Worm (Caenorhabditis elegans): ENCODE measurements around the gene clk-1.

clk-1 gene

ce11 chrIII:5236104-5236503, 41.6 kb upstream of the clk-1 start, which contains the start of gene prx-10 (continued):
- no peak for TF ChIP-seq F55B11.4 (tag; optimal IDR thresholded peaks at IDR 0.05; ENCODE audit: borderline replicate concordance, insufficient read depth)

ce11 chrIII:5241854-5242253, 35.8 kb upstream of the clk-1 start:
- no peak for TF ChIP-seq fkh-3 (tag; optimal IDR thresholded peaks at IDR 0.05)
- 0 out of 2 replicates have a peak, but pooled peaks have one; percentile 53 for TF ChIP-seq F37B4.10 (GFP tag; IDR thresholded peaks at IDR 0.05)
- TF ChIP-seq lin-35 (GFP tag; optimal IDR thresholded peaks at IDR 0.05) = no peak

- no peak for TF ChIP-seq hlh-12 (tag; optimal IDR thresholded peaks at IDR 0.05)
- TF ChIP-seq hlh-26 (GFP tag; conservative IDR thresholded peaks at IDR 0.05) = no peak
- no peak for TF ChIP-seq egl-44 (GFP tag; IDR thresholded peaks at IDR 0.05)
- TF ChIP-seq madf-6 (GFP tag; IDR thresholded peaks at IDR 0.05) = no peak
- no peak for TF ChIP-seq ztf-6 (GFP tag; IDR thresholded peaks at IDR 0.05)
- TF ChIP-seq cebp-2 (GFP tag; IDR thresholded peaks at IDR 0.05) = no peak
- TF ChIP-seq B0261.1 (tag; optimal IDR thresholded peaks at IDR 0.05) = no peak
- TF ChIP-seq T07F8.4 (tag; optimal IDR thresholded peaks at IDR 0.05) = no peak
- no peak for TF ChIP-seq ztf-25 (GFP tag; IDR thresholded peaks at IDR 0.05)
- TF ChIP-seq nhr-80 (tag; optimal IDR thresholded peaks at IDR 0.05) = no peak
- no peak for TF ChIP-seq lin-26 (GFP tag; IDR thresholded peaks at IDR 0.05)
- no peak for TF ChIP-seq D2030.7 (GFP tag; IDR thresholded peaks at IDR 0.05)
- no peak for TF ChIP-seq pha-4 (tag; optimal IDR thresholded peaks at IDR 0.05)
- no peak for TF ChIP-seq nhr-179 (tag; optimal IDR thresholded peaks at IDR 0.05)
These were observed 33.2 kb upstream of the clk-1 start, which contains the start of gene cnd-1 for ce11 chrIII:5244539-5244938. TSS of gene cnd-1 (minus strand) at chrIII:5244639.

ce11 chrIII:5245067-5245466, 32.6 kb upstream of the clk-1 start:
- no peak for TF ChIP-seq T26A5.8 (tag; optimal IDR thresholded peaks at IDR 0.05)
- no peak for TF ChIP-seq F57A8.1 (GFP tag; optimal IDR thresholded peaks at IDR 0.05)
- TF ChIP-seq unc-62 (GFP tag; optimal IDR thresholded peaks at IDR 0.05) = no peak
- no peak for TF ChIP-seq nhr-179 (tag; optimal IDR thresholded peaks at IDR 0.05)

ce11 chrIII:5248706-5249105, 29.0 kb upstream of the clk-1 start:
- TF ChIP-seq zim-3 (tag; optimal IDR thresholded peaks at IDR 0.05) (no peak), hlh-26 (GFP tag; conservative IDR thresholded peaks at IDR 0.05) (no peak), xnd-1 (tag; optimal IDR thresholded peaks at IDR 0.05) (no peak), ama-1 (optimal IDR thresholded peaks at IDR 0.05) (no peak), ama-1 (GFP tag; optimal IDR thresholded peaks at IDR 0.05) (no peak), ZK185.1 (tag; optimal IDR thresholded peaks at IDR 0.05; ENCODE audit: poor library complexity, severe bottlenecking) (no peak), egl-18 (GFP tag; IDR thresholded peaks at IDR 0.05) (no peak), attf-3 (GFP tag; conservative IDR thresholded peaks at IDR 0.05) (no peak), ztf-25 (GFP tag; IDR thresholded peaks at IDR 0.05) (no peak)

- no peak for TF ChIP-seq mxl-1 (tag; optimal IDR thresholded peaks at IDR 0.05)
- TF ChIP-seq attf-3 (GFP tag; conservative IDR thresholded peaks at IDR 0.05) = peak; percentile 83
These were observed 23.6 kb upstream of the clk-1 start, which contains the start of the genes sumv-1 and gop-1 for ce11 chrIII:5254108-5254507. TSS of gene sumv-1 (minus strand) at chrIII:5254187. TSS of gene gop-1 (plus strand) at chrIII:5254438.

ce11 chrIII:5258918-5259317, 18.8 kb upstream of the clk-1 start, which contains the start of gene gop-2:
TSS of gene gop-2 (plus strand) at chrIII:5259023.
- TF ChIP-seq madf-10 (tag; optimal IDR thresholded peaks at IDR 0.05) (no peak), ztf-26 (tag; optimal IDR thresholded peaks at IDR 0.05) (no peak), ets-4 (GFP tag; optimal IDR thresholded peaks at IDR 0.05) (no peak), mcd-1 (GFP tag; IDR thresholded peaks at IDR 0.05) (no peak), nhr-179 (tag; optimal IDR thresholded peaks at IDR 0.05) (no peak), ztf-25 (GFP tag; IDR thresholded peaks at IDR 0.05) (no peak)

Measured in whole organism, young adult.